Worm (Caenorhabditis elegans) whole organism, early embryonic: ENCODE results near the gene trpp-12.

ENCODE experiments used
- B0310.2 ChIP-seq: sonication (generic microtip); optimal IDR thresholded peaks from 2 replicates; lab custom pipeline; 2016; ENCODE audit warnings: mild to moderate bottlenecking, missing genetic modification characterization, missing compliant biosample characterization
- F13C5.2 ChIP-seq: sonication (generic microtip); optimal IDR thresholded peaks from 2 replicates; lab custom pipeline; 2017; ENCODE audit warnings: mild to moderate bottlenecking, missing genetic modification characterization, inconsistent platforms, missing compliant biosample characterization
- aly-1 ChIP-seq: sonication (generic microtip); optimal IDR thresholded peaks from 2 replicates; lab custom pipeline; 2016; ENCODE audit warnings: missing genetic modification characterization, missing compliant biosample characterization
- ama-1 ChIP-seq: fragments of 150-350 bp; optimal IDR thresholded peaks from 2 replicates; lab custom pipeline; 2014
- ceh-13 ChIP-seq: fragments of 200-800 bp; sonication (Bioruptor generic); optimal IDR thresholded peaks from 2 replicates; lab custom pipeline; 2018; ENCODE audit warnings: mild to moderate bottlenecking, missing genetic modification characterization, missing compliant biosample characterization
- ceh-36 ChIP-seq: sonication (generic microtip); optimal IDR thresholded peaks from 2 replicates; lab custom pipeline; 2016; ENCODE audit warnings: missing genetic modification characterization, inconsistent platforms, missing compliant biosample characterization
- ets-7 ChIP-seq: sonication (generic microtip); optimal IDR thresholded peaks from 2 replicates; lab custom pipeline; 2016; ENCODE audit warnings: missing genotype, missing genetic modification characterization, missing compliant biosample characterization
- flt-1 ChIP-seq: fragments of 200-800 bp; sonication (Bioruptor generic); IDR thresholded peaks from 2 replicates; pipeline ENCODE4 v1.3.6; 2022; ENCODE audit warnings: missing genetic modification characterization, missing compliant biosample characterization
- hmbx-1 ChIP-seq: sonication (generic microtip); optimal IDR thresholded peaks from 2 replicates; lab custom pipeline; 2016; ENCODE audit warnings: mild to moderate bottlenecking, missing genetic modification characterization, missing compliant biosample characterization
- hmg-4 ChIP-seq: fragments of 200-800 bp; sonication (Bioruptor generic); optimal IDR thresholded peaks from 2 replicates; lab custom pipeline; 2018; ENCODE audit warnings: mild to moderate bottlenecking, missing genetic modification characterization, missing compliant biosample characterization
- hnd-1 ChIP-seq: sonication (generic microtip); optimal IDR thresholded peaks from 2 replicates; lab custom pipeline; 2016; ENCODE audit warnings: missing genetic modification characterization, missing compliant biosample characterization
- pes-1 ChIP-seq: fragments of 200-800 bp; sonication (Bioruptor generic); IDR thresholded peaks from 2 replicates; pipeline ENCODE4 v1.3.6; 2022; ENCODE audit warnings: missing genetic modification reagents, missing genetic modification characterization, missing compliant biosample characterization
- scrt-1 ChIP-seq: fragments of 200-800 bp; sonication (Bioruptor generic); IDR thresholded peaks from 2 replicates; pipeline ENCODE4 v1.3.6; 2022; ENCODE audit warnings: missing genetic modification characterization, missing compliant biosample characterization
- sea-1 ChIP-seq: fragments of 200-800 bp; sonication (Bioruptor generic); conservative IDR thresholded peaks from 2 replicates; pipeline ENCODE4 v1.3.6; 2022; ENCODE audit warnings: missing genetic modification characterization, missing compliant biosample characterization
- tbx-11 ChIP-seq: fragments of 200-800 bp; sonication (Bioruptor generic); IDR thresholded peaks from 2 replicates; pipeline ENCODE4 v1.3.6; 2022; ENCODE audit warnings: missing genetic modification characterization, missing compliant biosample characterization
- tbx-37 ChIP-seq: fragments of 200-800 bp; sonication (Bioruptor generic); conservative IDR thresholded peaks from 2 replicates; pipeline ENCODE4 v1.3.6; 2022; ENCODE audit warnings: missing genetic modification reagents, missing genetic modification characterization, missing compliant biosample characterization
- tra-4 ChIP-seq: sonication (generic microtip); optimal IDR thresholded peaks from 2 replicates; lab custom pipeline; 2017; ENCODE audit warnings: missing genetic modification characterization, missing compliant biosample characterization

trpp-12 gene

DNA sequence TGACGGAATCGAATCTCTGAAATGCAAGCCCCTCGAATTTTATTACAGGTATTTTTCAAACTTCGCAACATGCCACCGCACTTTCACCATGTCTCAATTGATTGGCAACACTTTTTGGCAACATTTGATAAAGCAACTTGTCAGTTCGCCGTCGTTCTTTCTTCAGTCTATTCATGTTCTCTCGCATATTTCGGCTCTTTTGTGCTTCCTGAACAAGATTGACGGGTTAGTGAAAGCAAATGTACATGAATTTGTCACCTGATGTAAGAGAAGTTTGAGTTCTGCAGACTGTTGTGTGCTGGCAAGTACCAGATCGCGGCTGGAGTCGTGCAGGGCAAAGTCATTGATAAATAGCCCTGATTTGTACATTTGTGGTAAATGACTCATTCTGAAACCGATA is 12.6 kb downstream of the trpp-12 start:
- no peak for TF ChIP-seq hnd-1 (tag; lab: Kevin White, UChicago)
- no peak for TF ChIP-seq hmg-4 (GFP tag; lab: Kevin White, UChicago)
- no peak for TF ChIP-seq tbx-11 (GFP tag; lab: Robert Waterston, UW)
- no peak for TF ChIP-seq tbx-37 (GFP tag; lab: Robert Waterston, UW)
- no peak for TF ChIP-seq B0310.2 (tag; lab: Kevin White, UChicago)
- TF ChIP-seq F13C5.2 (tag; lab: Kevin White, UChicago) = no peak

DNA sequence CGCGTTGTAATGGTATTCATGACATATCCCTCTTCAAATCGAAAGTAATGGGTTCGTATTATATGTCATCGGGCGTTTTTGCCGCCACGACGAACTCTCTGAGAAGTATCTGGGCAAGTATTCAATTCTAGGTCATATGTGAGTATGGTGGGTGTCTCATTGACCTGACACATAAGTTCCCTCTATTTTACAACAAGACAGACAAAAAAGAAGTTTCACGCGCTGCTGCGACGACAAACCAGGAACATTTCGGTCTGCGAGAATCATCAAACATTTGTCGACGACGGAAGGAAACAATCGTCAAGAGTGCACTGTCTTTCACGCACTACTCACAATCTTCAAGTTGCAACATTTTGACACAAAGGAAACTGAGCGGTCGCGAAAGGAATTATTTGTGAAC is 15.8 kb downstream of the trpp-12 start:
- TF ChIP-seq tbx-11 (GFP tag; lab: Robert Waterston, UW) (no peak), pes-1 (GFP tag; lab: Robert Waterston, UW) (no peak), ets-7 (tag; lab: Kevin White, UChicago) (no peak), tra-4 (tag; lab: Kevin White, UChicago) (no peak), aly-1 (tag; lab: Kevin White, UChicago) (no peak), sea-1 (GFP tag; lab: Robert Waterston, UW) (no peak), hmbx-1 (tag; lab: Kevin White, UChicago) (no peak), ama-1 (lab: Kevin White, UChicago) (no peak)

DNA sequence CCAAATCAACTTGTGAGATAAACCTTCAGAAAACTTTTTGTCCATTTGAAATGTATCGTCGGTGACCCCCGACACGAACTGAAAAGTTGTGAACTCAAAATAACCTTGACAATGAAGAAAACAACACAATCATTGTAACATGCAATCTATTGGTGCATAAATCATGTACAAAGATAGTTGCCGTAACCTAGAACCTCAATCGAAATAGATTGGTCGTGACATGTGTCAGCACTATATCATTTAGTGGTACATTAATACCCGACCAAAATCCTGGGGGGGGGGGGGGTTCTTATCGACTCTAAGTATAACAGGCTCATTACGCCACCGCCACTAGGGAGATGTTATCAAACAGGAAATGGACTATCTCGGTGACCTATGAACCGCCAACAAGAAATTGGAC is 17.4 kb downstream of the trpp-12 start:
- no peak for TF ChIP-seq tra-4 (tag; lab: Kevin White, UChicago)
- no peak for TF ChIP-seq scrt-1 (GFP tag; lab: Robert Waterston, UW)
- no peak for TF ChIP-seq hmbx-1 (tag; lab: Kevin White, UChicago)
- no peak for TF ChIP-seq sea-1 (GFP tag; lab: Robert Waterston, UW)
- no peak for TF ChIP-seq F13C5.2 (tag; lab: Kevin White, UChicago)
- TF ChIP-seq flt-1 (GFP tag; lab: Robert Waterston, UW) = no peak
- TF ChIP-seq tbx-11 (GFP tag; lab: Robert Waterston, UW) = no peak
- TF ChIP-seq tbx-37 (GFP tag; lab: Robert Waterston, UW) = no peak
- TF ChIP-seq B0310.2 (tag; lab: Kevin White, UChicago) = no peak
- no peak for TF ChIP-seq ceh-36
- TF ChIP-seq hmg-4 (GFP tag; lab: Kevin White, UChicago) = no peak
- no peak for TF ChIP-seq hnd-1 (tag; lab: Kevin White, UChicago)
- TF ChIP-seq ceh-13 (GFP tag; lab: Kevin White, UChicago) = no peak
- TF ChIP-seq pes-1 (GFP tag; lab: Robert Waterston, UW) = no peak

ce11 chrX:2427404-2427803 is 17.9 kb downstream of the trpp-12 start, which contains the start of gene gcy-31:
Gene gcy-31, minus strand, starts transcription at chrX:2427504.
- TF ChIP-seq flt-1 (GFP tag; lab: Robert Waterston, UW) = no peak
- TF ChIP-seq hmbx-1 (tag; lab: Kevin White, UChicago) = no peak
- no peak for TF ChIP-seq tbx-11 (GFP tag; lab: Robert Waterston, UW)
- TF ChIP-seq aly-1 (tag; lab: Kevin White, UChicago) = no peak
- TF ChIP-seq F13C5.2 (tag; lab: Kevin White, UChicago) = no peak
- no peak for TF ChIP-seq ama-1 (lab: Kevin White, UChicago)
- no peak for TF ChIP-seq ceh-36
- TF ChIP-seq ets-7 (tag; lab: Kevin White, UChicago) = no peak
- no peak for TF ChIP-seq B0310.2 (tag; lab: Kevin White, UChicago)
- no peak for TF ChIP-seq hnd-1 (tag; lab: Kevin White, UChicago)
- TF ChIP-seq ceh-13 (GFP tag; lab: Kevin White, UChicago) = no peak
- TF ChIP-seq hmg-4 (GFP tag; lab: Kevin White, UChicago) = no peak
- no peak for TF ChIP-seq pes-1 (GFP tag; lab: Robert Waterston, UW)
- no peak for TF ChIP-seq scrt-1 (GFP tag; lab: Robert Waterston, UW)
- no peak for TF ChIP-seq tra-4 (tag; lab: Kevin White, UChicago)

DNA sequence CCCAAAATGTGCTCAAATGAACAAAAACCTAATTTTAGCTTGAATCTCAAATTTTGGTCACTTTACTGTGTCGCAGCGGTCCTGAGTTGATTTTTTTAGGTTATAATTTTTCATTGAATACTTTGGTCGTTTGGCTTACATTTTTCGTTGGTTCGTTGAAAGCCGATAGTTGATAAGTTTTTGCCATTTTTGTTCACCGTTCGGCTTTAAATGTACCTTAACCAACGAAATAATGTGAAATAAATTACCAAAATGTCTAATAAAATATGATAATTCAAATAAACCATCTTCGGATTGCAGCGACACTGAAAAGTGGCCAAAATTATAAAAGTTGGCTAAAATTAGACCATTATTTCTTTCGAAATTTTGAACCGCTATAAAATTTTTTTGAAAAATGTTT is 20.8 kb downstream of the trpp-12 start:
- TF ChIP-seq tra-4 (tag; lab: Kevin White, UChicago) = no peak
- TF ChIP-seq scrt-1 (GFP tag; lab: Robert Waterston, UW) = no peak
- TF ChIP-seq ceh-36 = no peak
- no peak for TF ChIP-seq tbx-37 (GFP tag; lab: Robert Waterston, UW)
- no peak for TF ChIP-seq flt-1 (GFP tag; lab: Robert Waterston, UW)
- TF ChIP-seq tbx-11 (GFP tag; lab: Robert Waterston, UW) = no peak
- no peak for TF ChIP-seq hmg-4 (GFP tag; lab: Kevin White, UChicago)
- no peak for TF ChIP-seq ama-1 (lab: Kevin White, UChicago)
- no peak for TF ChIP-seq B0310.2 (tag; lab: Kevin White, UChicago)
- TF ChIP-seq hnd-1 (tag; lab: Kevin White, UChicago) = no peak
- no peak for TF ChIP-seq aly-1 (tag; lab: Kevin White, UChicago)
- TF ChIP-seq pes-1 (GFP tag; lab: Robert Waterston, UW) = no peak
- no peak for TF ChIP-seq hmbx-1 (tag; lab: Kevin White, UChicago)
- no peak for TF ChIP-seq ceh-13 (GFP tag; lab: Kevin White, UChicago)
- TF ChIP-seq sea-1 (GFP tag; lab: Robert Waterston, UW) = no peak
- no peak for TF ChIP-seq F13C5.2 (tag; lab: Kevin White, UChicago)

DNA sequence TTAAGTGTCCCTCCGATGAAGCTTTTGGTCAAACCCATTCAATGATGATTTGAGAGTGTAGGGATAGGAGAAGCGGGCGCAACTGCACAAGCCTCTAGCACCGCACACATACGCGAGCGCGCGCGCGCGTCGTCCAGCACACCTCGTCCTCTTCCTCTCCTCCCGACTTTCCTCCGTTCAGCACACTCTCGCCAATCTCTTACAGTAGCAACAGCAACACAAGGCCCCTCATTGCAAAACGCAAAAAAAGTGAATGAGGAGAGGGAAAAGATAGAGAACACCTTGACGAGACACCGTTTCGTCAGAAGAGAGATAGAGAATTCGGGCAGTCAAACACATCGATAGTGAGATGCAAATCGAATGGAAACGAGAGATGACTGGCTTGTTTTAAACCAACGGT is 23.0 kb downstream of the trpp-12 start:
- 0 out of 2 replicates have a peak, but pooled peaks have one; percentile 26 for TF ChIP-seq scrt-1 (GFP tag; lab: Robert Waterston, UW)
- no peak for TF ChIP-seq ets-7 (tag; lab: Kevin White, UChicago)
- TF ChIP-seq ama-1 (lab: Kevin White, UChicago) = no peak
- peak; percentile 6 for TF ChIP-seq B0310.2 (tag; lab: Kevin White, UChicago)
- TF ChIP-seq hmg-4 (GFP tag; lab: Kevin White, UChicago) = peak; percentile 91
- TF ChIP-seq aly-1 (tag; lab: Kevin White, UChicago) = peak; percentile 15

DNA sequence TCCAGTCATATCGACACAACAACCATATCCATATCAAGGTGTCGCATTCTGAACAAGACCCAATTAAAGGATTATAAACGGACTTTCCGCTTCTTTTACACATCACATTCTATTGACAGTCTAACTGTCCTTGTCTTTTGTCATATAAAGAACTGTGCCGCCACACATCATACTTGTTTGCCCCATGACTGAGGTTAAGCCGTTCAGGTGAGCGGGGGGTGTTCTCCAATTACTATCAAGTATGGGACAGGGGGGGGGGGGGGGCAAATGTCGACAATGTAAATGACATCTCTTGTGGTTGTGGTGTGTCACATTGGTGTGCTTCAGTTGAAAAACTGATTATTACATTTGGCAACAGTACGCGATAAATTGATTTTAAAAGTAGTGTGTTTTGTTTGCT is 24.3 kb downstream of the trpp-12 start:
- TF ChIP-seq B0310.2 (tag; lab: Kevin White, UChicago) = peak; percentile 41
- TF ChIP-seq hnd-1 (tag; lab: Kevin White, UChicago) = no peak
- no peak for TF ChIP-seq ama-1 (lab: Kevin White, UChicago)
- TF ChIP-seq F13C5.2 (tag; lab: Kevin White, UChicago) = no peak
- no peak for TF ChIP-seq ets-7 (tag; lab: Kevin White, UChicago)
- no peak for TF ChIP-seq scrt-1 (GFP tag; lab: Robert Waterston, UW)
- TF ChIP-seq flt-1 (GFP tag; lab: Robert Waterston, UW) = no peak
- no peak for TF ChIP-seq pes-1 (GFP tag; lab: Robert Waterston, UW)
